Worm (Caenorhabditis elegans) whole organism, young adult: Measurements from ENCODE around the gene F49F1.14.

ENCODE experiments used
- B0336.3 ChIP-seq: fragments of 200-800 bp; sonication (Bioruptor generic); IDR thresholded peaks from 2 replicates; pipeline ENCODE4 v1.3.6; 2022; ENCODE audit warnings: missing genetic modification characterization, missing compliant biosample characterization
- C06A6.2 ChIP-seq: fragments of 200-800 bp; sonication (Bioruptor generic); conservative IDR thresholded peaks from 2 replicates; pipeline ENCODE4 v1.3.6; 2022; ENCODE audit warnings: missing genetic modification characterization, missing compliant biosample characterization
- F22D6.2 ChIP-seq: sonication (generic microtip); optimal IDR thresholded peaks from 2 replicates; lab custom pipeline; 2016; ENCODE audit warnings: mild to moderate bottlenecking, missing genetic modification characterization, missing compliant biosample characterization
- F23B12.7 ChIP-seq: sonication (generic microtip); optimal IDR thresholded peaks from 2 replicates; lab custom pipeline; 2017; ENCODE audit warnings: missing genetic modification characterization, mild to moderate bottlenecking, missing compliant biosample characterization, antibody characterized with exemption, moderate library complexity; ENCODE audit not compliant: insufficient read depth
- F33H1.4 ChIP-seq: fragments of 200-800 bp; sonication (Bioruptor generic); IDR thresholded peaks from 2 replicates; pipeline ENCODE4 v1.3.6; 2022; ENCODE audit warnings: missing genetic modification reagents, missing genetic modification characterization, missing compliant biosample characterization
- F37B4.10 ChIP-seq: fragments of 200-800 bp; sonication (Bioruptor generic); IDR thresholded peaks from 2 replicates; pipeline ENCODE4 v1.3.6; 2022; ENCODE audit warnings: missing genetic modification characterization, missing compliant biosample characterization
- Y95B8A.8 ChIP-seq: fragments of 200-800 bp; sonication (Bioruptor generic); IDR thresholded peaks from 2 replicates; pipeline ENCODE4 v1.3.6; 2022; ENCODE audit warnings: missing genetic modification reagents, missing genetic modification characterization, missing compliant biosample characterization
- akir-1 ChIP-seq: fragments of 200-800 bp; sonication (Bioruptor generic); optimal IDR thresholded peaks from 2 replicates; lab custom pipeline; 2018; ENCODE audit warnings: mild to moderate bottlenecking, missing genetic modification characterization, moderate library complexity, missing compliant biosample characterization
- aptf-3 ChIP-seq: fragments of 200-800 bp; sonication (Bioruptor generic); IDR thresholded peaks from 2 replicates; pipeline ENCODE4 v1.3.6; 2022; ENCODE audit warnings: missing genetic modification characterization, missing compliant biosample characterization
- athp-1 ChIP-seq: sonication (generic microtip); optimal IDR thresholded peaks from 2 replicates; lab custom pipeline; 2017; ENCODE audit warnings: mild to moderate bottlenecking, missing genetic modification characterization, missing compliant biosample characterization
- attf-6 ChIP-seq: fragments of 200-800 bp; sonication (Bioruptor generic); IDR thresholded peaks from 2 replicates; pipeline ENCODE4 v1.3.6; 2022; ENCODE audit warnings: missing genetic modification reagents, missing genetic modification characterization, missing compliant biosample characterization
- bed-2 ChIP-seq: fragments of 200-800 bp; sonication (Bioruptor generic); IDR thresholded peaks from 2 replicates; pipeline ENCODE4 v1.3.6; 2022; ENCODE audit warnings: missing genetic modification reagents, missing genetic modification characterization, missing compliant biosample characterization
- cebp-1 ChIP-seq, 2 experiments: fragments of 200-800 bp in 1 of 2; sonication (Bioruptor generic) in 1 of 2; sonication (generic microtip) in 1 of 2; IDR thresholded peaks in 1 of 2; optimal IDR thresholded peaks in 1 of 2; 2 replicates each; pipeline versions ENCODE4 v1.3.6 to Lab custom; 2017 to 2022; ENCODE audit warnings: missing compliant biosample characterization in 2 of 2, missing genetic modification characterization in 2 of 2, mild to moderate bottlenecking in 1 of 2, missing genetic modification reagents in 1 of 2, moderate library complexity in 1 of 2
- ceh-100 ChIP-seq: fragments of 200-800 bp; sonication (Bioruptor generic); IDR thresholded peaks from 2 replicates; pipeline ENCODE4 v1.3.6; 2022; ENCODE audit warnings: missing genetic modification reagents, missing genetic modification characterization, missing compliant biosample characterization
- ceh-27 ChIP-seq: fragments of 200-800 bp; sonication (Bioruptor generic); optimal IDR thresholded peaks from 2 replicates; lab custom pipeline; 2018; ENCODE audit warnings: mild to moderate bottlenecking, missing genetic modification characterization, moderate library complexity, missing compliant biosample characterization
- ceh-58 ChIP-seq: fragments of 200-800 bp; sonication (Bioruptor generic); IDR thresholded peaks from 2 replicates; pipeline ENCODE4 v1.3.6; 2022; ENCODE audit warnings: missing genetic modification characterization, missing compliant biosample characterization
- ceh-91 ChIP-seq: fragments of 200-800 bp; sonication (Bioruptor generic); IDR thresholded peaks from 2 replicates; pipeline ENCODE4 v1.3.6; 2022; ENCODE audit warnings: missing genetic modification reagents, missing genetic modification characterization, missing compliant biosample characterization
- chd-7 ChIP-seq: sonication (generic microtip); optimal IDR thresholded peaks from 2 replicates; lab custom pipeline; 2016; ENCODE audit warnings: mild to moderate bottlenecking, missing genetic modification characterization, moderate library complexity, missing compliant biosample characterization
- efl-1 ChIP-seq: fragments of 150-350 bp; optimal IDR thresholded peaks from 2 replicates; lab custom pipeline; 2014; ENCODE audit warnings: missing biosample characterization, missing genetic modification reagents, missing genetic modification characterization
- egrh-3 ChIP-seq: fragments of 200-800 bp; sonication (Bioruptor generic); IDR thresholded peaks from 2 replicates; pipeline ENCODE4 v1.3.6; 2022; ENCODE audit warnings: missing genetic modification reagents, missing genetic modification characterization, missing compliant biosample characterization
- ekl-4 ChIP-seq: fragments of 200-800 bp; sonication (Bioruptor generic); IDR thresholded peaks from 2 replicates; pipeline ENCODE4 v1.3.6; 2022; ENCODE audit warnings: missing genetic modification reagents, missing genetic modification characterization, missing compliant biosample characterization
- gei-17 ChIP-seq: fragments of 200-800 bp; sonication (Bioruptor generic); optimal IDR thresholded peaks from 2 replicates; lab custom pipeline; 2018; ENCODE audit warnings: mild to moderate bottlenecking, missing genetic modification characterization, missing compliant biosample characterization
- him-1 ChIP-seq: sonication (generic microtip); optimal IDR thresholded peaks from 2 replicates; lab custom pipeline; 2016; ENCODE audit warnings: missing genotype, missing genetic modification reagents, missing genetic modification characterization, missing compliant biosample characterization
- let-607 ChIP-seq, 2 experiments: fragments of 200-800 bp in 1 of 2; sonication (Bioruptor generic) in 1 of 2; sonication (generic microtip) in 1 of 2; optimal IDR thresholded peaks; 2 replicates each; lab custom pipeline; 2016 to 2018; ENCODE audit warnings: mild to moderate bottlenecking in 2 of 2, missing compliant biosample characterization in 2 of 2, missing genetic modification characterization in 2 of 2, moderate library complexity in 2 of 2, missing genotype in 1 of 2
- lin-26 ChIP-seq: fragments of 200-800 bp; sonication (Bioruptor generic); IDR thresholded peaks from 2 replicates; pipeline ENCODE4 v1.3.6; 2022; ENCODE audit warnings: missing genetic modification reagents, missing genetic modification characterization, missing compliant biosample characterization
- lin-54 ChIP-seq: fragments of 200-800 bp; sonication (Bioruptor generic); optimal IDR thresholded peaks from 2 replicates; lab custom pipeline; 2018; ENCODE audit warnings: mild to moderate bottlenecking, missing genetic modification characterization, missing compliant biosample characterization
- lsl-1 ChIP-seq: fragments of 200-800 bp; sonication (Bioruptor generic); optimal IDR thresholded peaks from 2 replicates; lab custom pipeline; 2018; ENCODE audit warnings: mild to moderate bottlenecking, missing genetic modification characterization, moderate library complexity, missing compliant biosample characterization
- madf-10 ChIP-seq: sonication (generic microtip); optimal IDR thresholded peaks from 2 replicates; lab custom pipeline; 2016; ENCODE audit warnings: mild to moderate bottlenecking, missing genetic modification characterization, missing compliant biosample characterization
- madf-3 ChIP-seq: fragments of 200-800 bp; sonication (Bioruptor generic); IDR thresholded peaks from 2 replicates; pipeline ENCODE4 v1.3.6; 2022; ENCODE audit warnings: missing genetic modification reagents, missing genetic modification characterization, missing compliant biosample characterization
- madf-6 ChIP-seq: fragments of 200-800 bp; sonication (Bioruptor generic); IDR thresholded peaks from 2 replicates; pipeline ENCODE4 v1.3.6; 2022; ENCODE audit warnings: missing genetic modification reagents, missing genetic modification characterization, missing compliant biosample characterization
- mcd-1 ChIP-seq: fragments of 200-800 bp; sonication (Bioruptor generic); IDR thresholded peaks from 2 replicates; pipeline ENCODE4 v1.3.6; 2022; ENCODE audit warnings: missing genetic modification reagents, missing genetic modification characterization, missing compliant biosample characterization
- nhr-80 ChIP-seq: sonication (generic microtip); optimal IDR thresholded peaks from 2 replicates; lab custom pipeline; 2016; ENCODE audit warnings: missing genetic modification characterization, missing compliant biosample characterization
- repo-1 ChIP-seq: sonication (generic microtip); optimal IDR thresholded peaks from 2 replicates; lab custom pipeline; 2017; ENCODE audit warnings: mild to moderate bottlenecking, missing genetic modification characterization, missing compliant biosample characterization
- sdz-38 ChIP-seq: sonication (generic microtip); optimal IDR thresholded peaks from 2 replicates; lab custom pipeline; 2016; ENCODE audit warnings: missing genotype, missing genetic modification characterization, missing compliant biosample characterization
- snpc-1.3 ChIP-seq: sonication (generic microtip); optimal IDR thresholded peaks from 2 replicates; lab custom pipeline; 2017; ENCODE audit warnings: missing genetic modification characterization, mild to moderate bottlenecking, missing compliant biosample characterization, antibody characterized with exemption, moderate library complexity, missing genotype, missing genetic modification reagents; ENCODE audit not compliant: insufficient read depth
- snpc-3.4 ChIP-seq: sonication (generic microtip); optimal IDR thresholded peaks from 2 replicates; lab custom pipeline; 2017; ENCODE audit warnings: missing genetic modification characterization, mild to moderate bottlenecking, missing compliant biosample characterization, antibody characterized with exemption, moderate library complexity, missing genotype, missing genetic modification reagents
- snpc-4 ChIP-seq, 5 experiments: fragments of 150-350 bp in 1 of 5; sonication (generic microtip) in 4 of 5; optimal IDR thresholded peaks; 2 replicates each; lab custom pipeline; 2014 to 2018; ENCODE audit warnings: missing genetic modification characterization in 5 of 5, missing biosample characterization in 3 of 5, antibody characterized with exemption in 2 of 5, mild to moderate bottlenecking in 2 of 5, missing compliant biosample characterization in 2 of 5, missing genotype in 2 of 5, moderate library complexity in 2 of 5, missing genetic modification reagents in 1 of 5
- somi-1 ChIP-seq: fragments of 200-800 bp; sonication (Bioruptor generic); optimal IDR thresholded peaks from 2 replicates; lab custom pipeline; 2018; ENCODE audit warnings: mild to moderate bottlenecking, missing genetic modification characterization, missing compliant biosample characterization
- sptf-2 ChIP-seq: fragments of 200-800 bp; sonication (Bioruptor generic); optimal IDR thresholded peaks from 2 replicates; lab custom pipeline; 2018; ENCODE audit warnings: mild to moderate bottlenecking, missing genetic modification characterization, missing compliant biosample characterization
- tlf-1 ChIP-seq: fragments of 200-800 bp; sonication (Bioruptor generic); optimal IDR thresholded peaks from 2 replicates; lab custom pipeline; 2018; ENCODE audit warnings: mild to moderate bottlenecking, missing genetic modification characterization, missing compliant biosample characterization
- ztf-25 ChIP-seq: fragments of 200-800 bp; sonication (Bioruptor generic); IDR thresholded peaks from 2 replicates; pipeline ENCODE4 v1.3.6; 2022; ENCODE audit warnings: missing genetic modification reagents, missing genetic modification characterization, missing compliant biosample characterization
- ztf-26 ChIP-seq: sonication (generic microtip); optimal IDR thresholded peaks from 2 replicates; lab custom pipeline; 2017; ENCODE audit warnings: missing genetic modification characterization, missing compliant biosample characterization

The F49F1.14 gene

DNA sequence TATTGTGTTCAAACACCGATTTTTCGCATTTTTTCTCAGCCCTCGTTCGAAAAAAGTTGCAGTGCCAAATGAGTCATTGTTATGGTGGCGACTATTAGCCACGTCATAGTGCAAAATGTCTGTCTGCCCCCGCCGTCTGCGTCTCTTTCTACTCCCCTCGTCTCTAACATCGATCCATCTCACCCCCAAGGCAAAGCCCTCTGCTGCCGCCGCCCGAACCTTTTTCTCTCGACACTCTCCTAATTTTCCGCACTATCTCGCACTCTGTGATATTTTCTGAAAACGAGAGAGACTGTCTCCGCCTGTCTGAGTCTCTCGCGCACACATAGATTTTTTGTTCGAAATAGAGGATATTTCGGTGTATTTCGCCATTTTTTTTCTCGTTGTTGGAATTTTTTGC is 19.2 kb downstream of the F49F1.14 start (continued):
- TF ChIP-seq lin-54 = peak; percentile 3
- no peak for TF ChIP-seq repo-1 (tag; lab: Kevin White, UChicago)
- TF ChIP-seq ztf-25 = no peak
- TF ChIP-seq let-607 (tag; optimal IDR thresholded peaks at IDR 0.05; lab: Kevin White, UChicago) = peak; percentile 6 to 56

DNA sequence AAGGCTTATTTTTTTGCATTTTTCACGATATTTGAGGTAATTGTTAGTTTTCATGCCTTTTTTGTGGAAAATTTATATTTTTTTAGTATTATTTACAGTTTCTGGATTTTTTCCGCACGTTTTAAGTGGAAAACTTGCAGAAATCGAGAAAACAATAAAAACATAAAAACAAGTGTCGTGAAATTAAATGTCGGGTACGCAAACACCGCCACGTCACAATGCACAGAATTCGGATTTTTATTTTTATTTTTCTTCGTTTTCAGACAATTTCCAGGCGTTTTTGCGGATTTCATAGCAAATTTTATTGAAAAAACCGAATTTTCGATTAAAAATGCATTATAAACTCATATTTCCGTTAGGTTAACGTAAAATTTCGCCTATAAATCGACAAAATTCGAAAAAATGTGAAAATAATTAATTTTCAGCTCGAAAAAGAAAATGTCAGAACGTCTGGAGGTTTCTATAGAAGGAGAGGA is 26.5 kb downstream of the F49F1.14 start, which contains the start of gene C35B1.2:
TSS of gene C35B1.2 (plus strand) at position 426 of the 476 bp plus-strand sequence.
- TF ChIP-seq akir-1 (no peak), lsl-1 (GFP tag; lab: Kevin White, UChicago) (peak; percentile 5), gei-17 (no peak), ekl-4 (no peak), sdz-38 (tag; lab: Kevin White, UChicago) (no peak), B0336.3 (GFP tag; lab: Robert Waterston, UW) (no peak), madf-6 (GFP tag; lab: Robert Waterston, UW) (no peak), somi-1 (no peak), ztf-26 (no peak), nhr-80 (tag; lab: Kevin White, UChicago) (no peak), mcd-1 (0 out of 2 replicates have a peak, but pooled peaks have one; percentile 9), F33H1.4 (GFP tag; lab: Robert Waterston, UW) (0 out of 2 replicates have a peak, but pooled peaks have one; percentile 13), egrh-3 (no peak), athp-1 (tag; lab: Kevin White, UChicago) (peak; percentile 93), aptf-3 (GFP tag; lab: Robert Waterston, UW) (no peak), ceh-91 (GFP tag; lab: Robert Waterston, UW) (no peak), him-1 (tag; lab: Kevin White, UChicago) (no peak), efl-1 (GFP tag; lab: Kevin White, UChicago) (peak; percentile 21), bed-2 (GFP tag; lab: Robert Waterston, UW) (no peak), ceh-27 (GFP tag; lab: Kevin White, UChicago) (no peak), F23B12.7 (tag; lab: Kevin White, UChicago) (peak; percentile 1), snpc-4 (GFP tag; optimal IDR thresholded peaks at IDR 0.05; lab: Kevin White, UChicago) (no peak), snpc-4 (tag; optimal IDR thresholded peaks at IDR 0.05; lab: Kevin White, UChicago) (peak in 1 of 4 experiments; percentile 9)

DNA sequence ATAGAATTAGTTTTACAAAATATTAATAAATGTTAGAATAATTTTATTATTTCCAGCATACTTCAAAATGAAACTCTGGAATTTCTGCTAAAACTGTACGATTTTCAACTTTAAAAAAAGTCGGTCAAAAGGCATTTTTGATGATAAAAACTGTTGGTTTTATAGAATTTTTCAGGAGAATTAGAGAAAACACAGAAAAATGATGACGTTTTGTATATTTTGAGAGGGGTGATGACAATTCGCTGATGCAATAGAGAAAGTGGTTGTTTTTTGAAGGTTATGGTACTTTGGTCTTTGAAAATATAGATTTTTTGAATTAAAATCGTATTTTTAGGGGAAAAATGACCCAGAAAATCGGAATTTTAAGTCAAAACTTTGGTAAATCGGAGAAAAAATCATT is 27.3 kb downstream of the F49F1.14 start:
- no peak for TF ChIP-seq snpc-1.3 (tag; lab: Kevin White, UChicago)
- peak; percentile 38 for TF ChIP-seq nhr-80 (tag; lab: Kevin White, UChicago)
- peak; percentile 60 for TF ChIP-seq F23B12.7 (tag; lab: Kevin White, UChicago)
- TF ChIP-seq cebp-1 (GFP tag; IDR thresholded peaks at IDR 0.05; lab: Robert Waterston, UW) = no peak
- peak; percentile 10 for TF ChIP-seq cebp-1 (tag; optimal IDR thresholded peaks at IDR 0.05; lab: Kevin White, UChicago)
- no peak for TF ChIP-seq madf-10 (tag; lab: Kevin White, UChicago)
- TF ChIP-seq ceh-58 (GFP tag; lab: Robert Waterston, UW) = no peak

DNA sequence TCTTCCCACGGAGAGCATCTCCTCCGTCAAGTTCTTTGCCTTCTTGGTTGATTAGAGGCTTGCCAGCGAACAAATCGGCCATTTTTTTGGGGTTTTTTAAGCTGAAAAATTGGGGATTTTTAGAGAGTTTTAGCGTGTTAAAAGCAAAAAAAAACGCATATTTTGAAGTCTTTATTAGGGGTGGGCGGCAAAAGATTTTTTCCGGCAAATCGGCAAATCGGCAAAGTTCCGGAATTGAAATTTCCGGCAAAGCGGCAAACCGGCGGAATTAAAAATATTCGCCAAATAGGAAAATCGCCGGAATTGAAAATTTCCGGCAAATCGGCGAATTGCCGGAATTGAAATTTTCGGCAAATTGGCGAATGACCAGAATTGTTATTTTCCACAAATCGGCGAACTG is 28.2 kb downstream of the F49F1.14 start, which contains the start of gene C35B1.5:
TSS of gene C35B1.5 (minus strand) at position 101 of the 400 bp plus-strand sequence.
- no peak for TF ChIP-seq sptf-2
- no peak for TF ChIP-seq C06A6.2 (GFP tag; lab: Robert Waterston, UW)
- no peak for TF ChIP-seq F37B4.10 (GFP tag; lab: Robert Waterston, UW)
- no peak for TF ChIP-seq let-607 (tag; optimal IDR thresholded peaks at IDR 0.05; lab: Kevin White, UChicago)
- no peak for TF ChIP-seq F22D6.2 (tag; lab: Kevin White, UChicago)
- TF ChIP-seq him-1 (tag; lab: Kevin White, UChicago) = no peak
- no peak for TF ChIP-seq madf-3 (GFP tag; lab: Robert Waterston, UW)
- TF ChIP-seq Y95B8A.8 (GFP tag; lab: Robert Waterston, UW) = no peak
- TF ChIP-seq ceh-100 = no peak
- no peak for TF ChIP-seq tlf-1 (GFP tag; lab: Kevin White, UChicago)
- no peak for TF ChIP-seq lin-26 (GFP tag; lab: Robert Waterston, UW)
- TF ChIP-seq snpc-3.4 (tag; lab: Kevin White, UChicago) = no peak
- TF ChIP-seq attf-6 = no peak
- TF ChIP-seq chd-7 (tag; lab: Kevin White, UChicago) = no peak
- TF ChIP-seq, all 124 proteins: peak for 0
